Fruit fly (Drosophila melanogaster): ENCODE data around the gene CG6908.
A peak's percentile ranks its signal among the peaks of the same experiment; 100 is the strongest.

The CG6908 gene

DNA sequence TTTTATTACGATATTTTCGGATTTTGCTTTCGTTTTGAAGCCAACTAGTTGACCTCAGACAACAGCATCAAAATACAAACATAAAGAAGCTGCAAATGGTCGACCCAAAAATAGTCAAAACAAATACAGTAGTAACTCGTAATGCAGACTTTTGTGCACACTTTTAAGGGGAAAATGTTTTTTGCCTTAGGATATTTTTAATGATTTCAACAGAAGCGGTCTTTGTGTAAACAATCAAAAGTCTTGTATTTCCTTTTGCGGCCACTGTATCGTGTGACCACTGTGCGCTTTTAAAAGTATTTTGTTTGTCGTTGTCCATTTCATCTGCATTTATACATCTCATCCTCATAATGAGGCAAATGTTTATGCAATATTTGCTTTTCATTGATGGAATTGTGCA, 40.4 kb downstream of the CG6908 start (continued):
- TF ChIP-seq hb (GFP tag; IDR thresholded peaks at IDR 0.05; ENCODE audit: partially characterized antibody) (no peak), ap (GFP tag; IDR thresholded peaks at IDR 0.05) (peak; percentile 96), Bdp1 (GFP tag; optimal IDR thresholded peaks at IDR 0.05) (peak; percentile 82), slp2 (GFP tag; optimal IDR thresholded peaks at IDR 0.05) (peak; percentile 94), Ets97D (GFP tag; optimal IDR thresholded peaks at IDR 0.05) (peak; percentile 84), crp (GFP tag; optimal IDR thresholded peaks at IDR 0.05) (peak in 1 of 2 experiments; percentile 55), D (optimal IDR thresholded peaks at IDR 0.05) (no peak), D (GFP tag; optimal IDR thresholded peaks at IDR 0.05) (peak; percentile 82), dpn (GFP tag; optimal IDR thresholded peaks at IDR 0.05) (peak; percentile 98), CG9609 (GFP tag; optimal IDR thresholded peaks at IDR 0.05) (peak; percentile 96), CG13424 (tag; optimal IDR thresholded peaks at IDR 0.05) (peak; percentile 96), CG10654 (GFP tag; optimal IDR thresholded peaks at IDR 0.05) (peak; percentile 95), tgo (GFP tag; IDR thresholded peaks at IDR 0.05) (peak; percentile 97), CG5180 (GFP tag; optimal IDR thresholded peaks at IDR 0.05) (peak; percentile 83), CG10274 (GFP tag; optimal IDR thresholded peaks at IDR 0.05) (peak; percentile 85), CG6689 (GFP tag; IDR thresholded peaks at IDR 0.05) (peak; percentile 95), CG6683 (GFP tag; optimal IDR thresholded peaks at IDR 0.05) (peak; percentile 80), ase (GFP tag; IDR thresholded peaks at IDR 0.05) (peak; percentile 94), zfh1 (GFP tag; IDR thresholded peaks at IDR 0.05) (peak; percentile 97), CG17359 (tag; optimal IDR thresholded peaks at IDR 0.05) (peak; percentile 96), Tbp (GFP tag; optimal IDR thresholded peaks at IDR 0.05) (no peak), corto (GFP tag; optimal IDR thresholded peaks at IDR 0.05) (no peak), CG15696 (tag; optimal IDR thresholded peaks at IDR 0.05) (peak; percentile 83), dm (GFP tag; optimal IDR thresholded peaks at IDR 0.05) (peak; percentile 90), Dip3 (GFP tag; optimal IDR thresholded peaks at IDR 0.05) (peak; percentile 97), CG1603 (tag; optimal IDR thresholded peaks at IDR 0.05) (peak; percentile 93), Asciz (GFP tag; optimal IDR thresholded peaks at IDR 0.05) (peak; percentile 89), B-H2 (GFP tag; optimal IDR thresholded peaks at IDR 0.05) (peak; percentile 98), PHDP (tag; optimal IDR thresholded peaks at IDR 0.05) (peak; percentile 96), Hr39 (optimal IDR thresholded peaks at IDR 0.05) (no peak), Taf1 (GFP tag; IDR thresholded peaks at IDR 0.05) (peak; percentile 97), CG7786 (GFP tag; optimal IDR thresholded peaks at IDR 0.05) (peak; percentile 97), caup (GFP tag; optimal IDR thresholded peaks at IDR 0.05; ENCODE audit: severe bottlenecking) (peak; percentile 96), Jarid2 (GFP tag; optimal IDR thresholded peaks at IDR 0.05) (peak; percentile 69), CG18011 (GFP tag; optimal IDR thresholded peaks at IDR 0.05) (peak; percentile 85), phol (tag; optimal IDR thresholded peaks at IDR 0.05) (peak; percentile 88), HLH4C (GFP tag; IDR thresholded peaks at IDR 0.05; ENCODE audit: partially characterized antibody) (no peak), wek (GFP tag; optimal IDR thresholded peaks at IDR 0.05) (peak; percentile 84), CG10462 (GFP tag; optimal IDR thresholded peaks at IDR 0.05) (peak; percentile 89), CG9932 (GFP tag; IDR thresholded peaks at IDR 0.05) (peak; percentile 99), Stat92E (GFP tag; optimal IDR thresholded peaks at IDR 0.05) (no peak), sob (GFP tag; IDR thresholded peaks at IDR 0.05) (peak; percentile 98), CG43689 (GFP tag; IDR thresholded peaks at IDR 0.05) (peak; percentile 95), fru (optimal IDR thresholded peaks at IDR 0.05) (no peak), her (GFP tag; optimal IDR thresholded peaks at IDR 0.05) (peak; percentile 96), Doc2 (GFP tag; IDR thresholded peaks at IDR 0.05) (peak; percentile 86), CG4730 (GFP tag; IDR thresholded peaks at IDR 0.05) (peak; percentile 95), dysf (GFP tag; IDR thresholded peaks at IDR 0.05) (peak; percentile 98), CG34376 (GFP tag; optimal IDR thresholded peaks at IDR 0.05) (peak; percentile 93), nmo (GFP tag; optimal IDR thresholded peaks at IDR 0.05) (peak; percentile 92), CG34224 (GFP tag; IDR thresholded peaks at IDR 0.05; ENCODE audit: partially characterized antibody) (0 out of 3 replicates have a peak, but pooled peaks have one; percentile 16)
